Worm (Caenorhabditis elegans) whole organism, L3 larva: ENCODE data around the gene str-238.
A peak's percentile ranks its signal among the peaks of the same experiment; 100 is the strongest.

ENCODE experiments used
- ZK546.5 ChIP-seq: sonication (generic microtip); optimal IDR thresholded peaks from 2 replicates; lab custom pipeline; 2017; ENCODE audit warnings: missing biosample characterization, missing genetic modification characterization
- ama-1 ChIP-seq: fragments of 150-350 bp; optimal IDR thresholded peaks from 2 replicates; lab custom pipeline; 2018
- ceh-16 ChIP-seq: sonication (generic microtip); optimal IDR thresholded peaks from 2 replicates; lab custom pipeline; 2017; ENCODE audit warnings: missing biosample characterization, missing genetic modification characterization
- ceh-28 ChIP-seq: fragments of 150-350 bp; optimal IDR thresholded peaks from 2 replicates; lab custom pipeline; 2014; ENCODE audit warnings: missing biosample characterization, missing genetic modification reagents, missing genetic modification characterization
- ceh-82 ChIP-seq: fragments of 150-350 bp; optimal IDR thresholded peaks from 2 replicates; lab custom pipeline; 2014; ENCODE audit warnings: missing biosample characterization, missing genetic modification characterization
- ceh-9 ChIP-seq: sonication (generic microtip); optimal IDR thresholded peaks from 2 replicates; lab custom pipeline; 2018; ENCODE audit warnings: missing biosample characterization, missing genetic modification characterization
- daf-12 ChIP-seq: fragments of 150-350 bp; optimal IDR thresholded peaks from 2 replicates; lab custom pipeline; 2014; ENCODE audit warnings: missing biosample characterization, missing genetic modification reagents, missing genetic modification characterization
- egl-27 ChIP-seq: sonication (generic microtip); optimal IDR thresholded peaks from 4 replicates; lab custom pipeline; 2017; ENCODE audit warnings: missing biosample characterization, missing genetic modification reagents, missing genetic modification characterization
- egl-5 ChIP-seq: fragments of 150-350 bp; optimal IDR thresholded peaks from 2 replicates; lab custom pipeline; 2017; ENCODE audit warnings: missing biosample characterization, missing genetic modification reagents, missing genetic modification characterization, inconsistent platforms
- elt-1 ChIP-seq: fragments of 150-350 bp; optimal IDR thresholded peaks from 2 replicates; lab custom pipeline; 2014; ENCODE audit warnings: missing biosample characterization, missing genetic modification characterization
- elt-2 ChIP-seq: sonication (generic microtip); optimal IDR thresholded peaks from 2 replicates; lab custom pipeline; 2016; ENCODE audit warnings: missing genetic modification reagents, mild to moderate bottlenecking, missing genetic modification characterization, missing compliant biosample characterization
- eor-1 ChIP-seq, 2 experiments: fragments of 150-350 bp; optimal IDR thresholded peaks; 2 replicates each; lab custom pipeline; 2014 to 2018; ENCODE audit warnings: missing biosample characterization in 2 of 2, missing genetic modification characterization in 2 of 2
- fkh-10 ChIP-seq: sonication (generic microtip); optimal IDR thresholded peaks from 2 replicates; lab custom pipeline; 2017; ENCODE audit warnings: missing biosample characterization, missing genetic modification reagents, missing genetic modification characterization
- fkh-2 ChIP-seq: fragments of 150-350 bp; optimal IDR thresholded peaks from 2 replicates; lab custom pipeline; 2014; ENCODE audit warnings: missing biosample characterization, missing genetic modification reagents, missing genetic modification characterization
- fos-1 ChIP-seq: fragments of 150-350 bp; optimal IDR thresholded peaks from 2 replicates; lab custom pipeline; 2014; ENCODE audit warnings: missing biosample characterization, missing genetic modification characterization
- hmg-11 ChIP-seq: sonication (generic microtip); optimal IDR thresholded peaks from 2 replicates; lab custom pipeline; 2016; ENCODE audit warnings: missing genetic modification characterization, missing compliant biosample characterization
- jun-1 ChIP-seq: fragments of 150-350 bp; optimal IDR thresholded peaks from 2 replicates; lab custom pipeline; 2014; ENCODE audit warnings: missing biosample characterization, missing genetic modification reagents, missing genetic modification characterization
- lin-15B ChIP-seq: fragments of 150-350 bp; optimal IDR thresholded peaks from 2 replicates; lab custom pipeline; 2014; ENCODE audit warnings: missing biosample characterization, missing genetic modification characterization
- lin-39 ChIP-seq: fragments of 150-350 bp; optimal IDR thresholded peaks from 2 replicates; lab custom pipeline; 2018; ENCODE audit warnings: missing biosample characterization, missing genetic modification reagents, missing genetic modification characterization
- lsy-12 ChIP-seq: sonication (generic microtip); optimal IDR thresholded peaks from 2 replicates; lab custom pipeline; 2016; ENCODE audit warnings: mild to moderate bottlenecking, missing genetic modification characterization, missing compliant biosample characterization
- mdl-1 ChIP-seq: fragments of 150-350 bp; optimal IDR thresholded peaks from 2 replicates; lab custom pipeline; 2014; ENCODE audit warnings: missing biosample characterization, missing genetic modification characterization
- nfya-1 ChIP-seq: sonication (generic microtip); optimal IDR thresholded peaks from 2 replicates; lab custom pipeline; 2017; ENCODE audit warnings: missing genetic modification characterization, mild to moderate bottlenecking, missing compliant biosample characterization, antibody characterized with exemption, moderate library complexity; ENCODE audit not compliant: insufficient read depth
- nhr-11 ChIP-seq: fragments of 150-350 bp; optimal IDR thresholded peaks from 2 replicates; lab custom pipeline; 2014; ENCODE audit warnings: missing biosample characterization, missing genetic modification characterization
- nhr-12 ChIP-seq: fragments of 150-350 bp; optimal IDR thresholded peaks from 2 replicates; lab custom pipeline; 2014; ENCODE audit warnings: missing biosample characterization, missing genetic modification characterization
- nhr-23 ChIP-seq: fragments of 150-350 bp; optimal IDR thresholded peaks from 2 replicates; lab custom pipeline; 2014; ENCODE audit warnings: missing biosample characterization, missing genetic modification reagents, missing genetic modification characterization
- nhr-237 ChIP-seq: fragments of 150-350 bp; optimal IDR thresholded peaks from 2 replicates; lab custom pipeline; 2014; ENCODE audit warnings: missing biosample characterization, missing genetic modification characterization
- nhr-25 ChIP-seq: sonication (generic microtip); optimal IDR thresholded peaks from 2 replicates; lab custom pipeline; 2017; ENCODE audit warnings: missing biosample characterization, missing genetic modification characterization
- nhr-43 ChIP-seq: sonication (generic microtip); optimal IDR thresholded peaks from 2 replicates; lab custom pipeline; 2016; ENCODE audit warnings: mild to moderate bottlenecking, missing genetic modification characterization, missing compliant biosample characterization; ENCODE audit not compliant: poor library complexity, severe bottlenecking
- nhr-76 ChIP-seq: fragments of 150-350 bp; sonication (generic microtip); optimal IDR thresholded peaks from 5 replicates; lab custom pipeline; 2014; ENCODE audit warnings: missing biosample characterization, missing genetic modification characterization
- nhr-77 ChIP-seq: fragments of 150-350 bp; optimal IDR thresholded peaks from 2 replicates; lab custom pipeline; 2014; ENCODE audit warnings: missing biosample characterization, missing genetic modification characterization
- pha-4 ChIP-seq: fragments of 150-350 bp; optimal IDR thresholded peaks from 2 replicates; lab custom pipeline; 2014; ENCODE audit warnings: missing biosample characterization, missing genetic modification reagents, missing genetic modification characterization
- pqm-1 ChIP-seq: fragments of 150-350 bp; optimal IDR thresholded peaks from 2 replicates; lab custom pipeline; 2017; ENCODE audit warnings: missing biosample characterization, missing genetic modification characterization, inconsistent platforms
- sea-2 ChIP-seq: fragments of 150-350 bp; sonication (generic microtip); optimal IDR thresholded peaks from 4 replicates; lab custom pipeline; 2014; ENCODE audit warnings: missing biosample characterization, missing genetic modification reagents, missing genetic modification characterization
- snpc-4 ChIP-seq: fragments of 150-350 bp; optimal IDR thresholded peaks from 2 replicates; lab custom pipeline; 2014; ENCODE audit warnings: missing biosample characterization, missing genetic modification characterization
- unc-39 ChIP-seq: sonication (generic microtip); optimal IDR thresholded peaks from 4 replicates; lab custom pipeline; 2017; ENCODE audit warnings: missing biosample characterization, missing genetic modification characterization
- zag-1 ChIP-seq: fragments of 150-350 bp; optimal IDR thresholded peaks from 2 replicates; lab custom pipeline; 2014; ENCODE audit warnings: missing biosample characterization, missing genetic modification characterization
- ztf-11 ChIP-seq: fragments of 150-350 bp; optimal IDR thresholded peaks from 2 replicates; lab custom pipeline; 2014; ENCODE audit warnings: missing biosample characterization, missing genetic modification characterization
- ztf-4 ChIP-seq: fragments of 150-350 bp; optimal IDR thresholded peaks from 2 replicates; lab custom pipeline; 2014; ENCODE audit warnings: missing biosample characterization, missing genetic modification characterization

The str-238 gene

DNA sequence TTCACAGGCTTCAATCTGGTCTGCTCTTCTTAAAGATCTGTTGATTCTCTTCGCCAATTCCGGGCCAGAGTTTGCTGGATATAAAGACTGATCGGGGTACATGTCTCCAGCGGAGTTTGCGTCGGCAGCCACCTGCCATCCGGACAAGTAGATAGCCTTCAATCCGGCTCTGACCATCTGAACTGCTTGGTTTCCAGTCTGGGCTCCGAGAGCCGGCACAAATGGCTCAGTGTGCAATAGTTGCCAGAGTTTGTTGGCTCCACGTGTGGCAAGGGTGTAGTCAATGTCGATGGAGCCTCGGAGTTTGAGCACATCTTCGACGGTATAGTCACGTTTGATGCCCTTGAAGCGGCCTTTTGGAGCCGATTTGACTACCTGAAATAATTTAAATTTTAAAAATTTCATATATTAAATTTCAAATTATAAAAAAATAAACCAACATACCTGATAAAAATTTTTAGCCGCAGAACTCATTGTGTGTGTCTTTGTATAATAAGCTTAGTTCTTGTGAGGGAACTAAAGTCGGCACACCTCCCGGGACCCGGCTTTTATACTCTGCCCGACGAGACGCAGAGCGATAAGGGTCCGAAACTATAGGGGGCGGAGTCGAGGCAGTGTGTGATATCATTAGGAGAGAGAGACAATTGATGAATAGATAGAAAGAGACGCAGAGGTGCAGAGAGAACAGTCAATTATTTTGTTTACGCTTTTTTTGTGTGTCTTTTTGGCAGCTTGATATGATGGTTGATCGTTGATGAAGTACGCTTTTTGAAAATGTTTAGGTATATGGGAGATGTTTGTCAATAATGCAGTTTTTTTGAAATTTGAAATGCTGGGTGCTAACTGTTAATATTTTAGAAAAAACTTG is 37.1 kb upstream of the str-238 start, which contains the start of the genes icl-1 and srh-2 (continued):
- no peak for TF ChIP-seq nhr-76 (tag; lab: Kevin White, UChicago)
- TF ChIP-seq ceh-9: no peak
- no peak for TF ChIP-seq fkh-10
- TF ChIP-seq egl-27 (tag; lab: Kevin White, UChicago): no peak
- TF ChIP-seq ztf-4 (tag; lab: Kevin White, UChicago): no peak
- TF ChIP-seq ZK546.5: no peak
- no peak for TF ChIP-seq ztf-11 (tag; lab: Kevin White, UChicago)
- TF ChIP-seq nhr-237 (tag; lab: Kevin White, UChicago): no peak
- peak; percentile 73 for TF ChIP-seq nhr-43
- peak; percentile 68 for TF ChIP-seq nfya-1 (tag; lab: Kevin White, UChicago)
- no peak for TF ChIP-seq egl-5 (tag; lab: Kevin White, UChicago)
- TF ChIP-seq ceh-82 (tag; lab: Kevin White, UChicago): no peak

DNA sequence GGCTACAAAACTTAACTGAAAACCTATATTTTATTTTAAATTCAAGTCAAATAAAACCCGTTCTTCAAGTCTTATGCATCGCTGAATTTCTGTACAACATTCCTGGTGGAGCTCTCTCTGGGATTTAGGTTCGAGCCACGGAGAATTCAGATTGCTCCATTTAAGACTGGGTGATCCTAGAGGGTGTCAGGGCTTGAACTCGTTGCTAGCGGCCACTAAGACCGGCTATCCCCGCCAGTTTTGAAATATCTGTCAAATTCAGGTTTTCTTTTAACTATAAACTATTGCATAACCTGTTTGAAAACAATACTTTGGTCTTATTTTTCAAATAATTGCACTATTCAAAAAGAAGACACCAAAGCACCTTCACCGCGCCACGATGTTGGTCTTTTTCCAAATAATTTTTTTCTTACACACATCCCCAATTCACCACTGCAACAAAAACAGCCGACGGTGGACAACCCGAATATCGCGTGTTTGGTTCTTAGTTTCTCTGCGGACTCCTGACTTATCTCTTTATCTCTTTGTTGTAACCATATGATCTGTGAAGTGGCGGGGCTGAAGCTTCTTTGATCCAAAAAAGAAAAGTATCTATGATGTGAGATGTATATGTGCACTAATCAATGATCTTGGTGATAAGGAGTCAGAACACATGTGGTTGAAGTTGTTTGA is 35.9 kb upstream of the str-238 start:
- TF ChIP-seq elt-2 (tag; lab: Kevin White, UChicago) (peak; percentile 77), elt-1 (tag; lab: Kevin White, UChicago) (no peak), ztf-11 (tag; lab: Kevin White, UChicago) (no peak), eor-1 (tag; optimal IDR thresholded peaks at IDR 0.05; lab: Kevin White, UChicago) (no peak), ceh-28 (tag; lab: Kevin White, UChicago) (no peak), ceh-16 (tag; lab: Kevin White, UChicago) (no peak), nhr-23 (tag; lab: Kevin White, UChicago) (peak; percentile 19), ZK546.5 (no peak), sea-2 (GFP tag; lab: Kevin White, UChicago) (no peak), unc-39 (no peak), nhr-25 (tag; lab: Kevin White, UChicago) (peak; percentile 46), daf-12 (tag; lab: Kevin White, UChicago) (no peak), lsy-12 (tag; lab: Kevin White, UChicago) (peak; percentile 7), jun-1 (tag; lab: Kevin White, UChicago) (no peak), ama-1 (lab: Kevin White, UChicago) (peak; percentile 50), nhr-77 (tag; lab: Kevin White, UChicago) (no peak), fos-1 (no peak), nhr-12 (tag; lab: Kevin White, UChicago) (no peak), nhr-43 (peak; percentile 57), pqm-1 (peak; percentile 65), pha-4 (tag; lab: Kevin White, UChicago) (peak; percentile 53), lin-15B (no peak), mdl-1 (peak; percentile 38), ceh-82 (tag; lab: Kevin White, UChicago) (no peak), egl-5 (tag; lab: Kevin White, UChicago) (peak; percentile 31), zag-1 (tag; lab: Kevin White, UChicago) (no peak), nhr-237 (tag; lab: Kevin White, UChicago) (no peak), snpc-4 (tag; lab: Kevin White, UChicago) (peak; percentile 5), nfya-1 (tag; lab: Kevin White, UChicago) (peak; percentile 49), lin-39 (tag; lab: Kevin White, UChicago) (no peak)

DNA sequence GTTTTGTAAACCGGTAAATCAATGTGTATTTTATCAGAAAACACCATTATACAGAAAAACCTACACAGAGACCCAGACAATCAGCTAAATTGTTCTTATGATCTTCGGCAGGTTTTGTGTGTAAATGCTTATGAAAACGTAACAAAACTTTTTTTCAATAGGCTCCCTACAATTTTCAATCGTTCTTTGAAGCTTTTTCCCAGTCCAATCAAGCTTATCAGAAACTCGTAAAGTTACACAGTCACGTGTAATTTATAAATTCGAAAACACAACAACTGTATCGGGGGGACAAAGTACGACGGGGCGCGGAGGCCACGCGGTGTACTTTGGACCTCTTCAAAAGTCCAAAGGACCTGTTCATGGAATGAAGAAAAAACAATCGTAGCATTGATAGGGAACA is 34.6 kb upstream of the str-238 start:
- TF ChIP-seq nhr-25 (tag; lab: Kevin White, UChicago) (peak; percentile 16), fkh-2 (tag; lab: Kevin White, UChicago) (no peak), pqm-1 (peak; percentile 87), elt-2 (tag; lab: Kevin White, UChicago) (peak; percentile 92), nhr-11 (tag; lab: Kevin White, UChicago) (no peak), ama-1 (lab: Kevin White, UChicago) (peak; percentile 87), lsy-12 (tag; lab: Kevin White, UChicago) (peak; percentile 44), hmg-11 (tag; lab: Kevin White, UChicago) (no peak), lin-39 (tag; lab: Kevin White, UChicago) (no peak), nhr-12 (tag; lab: Kevin White, UChicago) (no peak), ZK546.5 (no peak), sea-2 (GFP tag; lab: Kevin White, UChicago) (no peak), egl-5 (tag; lab: Kevin White, UChicago) (no peak), jun-1 (tag; lab: Kevin White, UChicago) (peak; percentile 67), pha-4 (tag; lab: Kevin White, UChicago) (peak; percentile 86), ceh-82 (tag; lab: Kevin White, UChicago) (no peak), nhr-76 (tag; lab: Kevin White, UChicago) (no peak), nhr-23 (tag; lab: Kevin White, UChicago) (no peak), nhr-43 (peak; percentile 85), nfya-1 (tag; lab: Kevin White, UChicago) (peak; percentile 49), nhr-77 (tag; lab: Kevin White, UChicago) (no peak), ceh-28 (tag; lab: Kevin White, UChicago) (no peak), snpc-4 (tag; lab: Kevin White, UChicago) (no peak)
